Worm (Caenorhabditis elegans) whole organism, L4 larva: ENCODE results near the gene klf-2.

ENCODE experiments used
- F26F4.8 ChIP-seq: fragments of 200-800 bp; sonication (Bioruptor generic); conservative IDR thresholded peaks from 2 replicates; pipeline ENCODE4 v1.3.6; 2022; ENCODE audit warnings: missing genetic modification characterization, missing compliant biosample characterization
- R02D3.7 ChIP-seq: fragments of 150-350 bp; sonication (generic microtip); optimal IDR thresholded peaks from 3 replicates; lab custom pipeline; 2014; ENCODE audit warnings: missing biosample characterization, missing genetic modification characterization
- Y105C5A.15 ChIP-seq: fragments of 200-800 bp; sonication (Bioruptor generic); IDR thresholded peaks from 2 replicates; pipeline ENCODE4 v1.3.6; 2022; ENCODE audit warnings: missing genetic modification characterization, missing compliant biosample characterization
- ZK337.2 ChIP-seq: fragments of 200-800 bp; sonication (Bioruptor generic); IDR thresholded peaks from 2 replicates; pipeline ENCODE4 v1.3.6; 2022; ENCODE audit warnings: missing genetic modification reagents, missing genetic modification characterization, missing compliant biosample characterization
- arid-1 ChIP-seq: fragments of 200-800 bp; sonication (Bioruptor generic); conservative IDR thresholded peaks from 2 replicates; pipeline ENCODE4 v1.3.6; 2022; ENCODE audit warnings: missing genetic modification reagents, missing genetic modification characterization, missing compliant biosample characterization
- ceh-20 ChIP-seq: fragments of 200-800 bp; sonication (Bioruptor generic); IDR thresholded peaks from 2 replicates; pipeline ENCODE4 v1.3.6; 2022; ENCODE audit warnings: missing genetic modification reagents, missing genetic modification characterization, missing compliant biosample characterization
- ceh-82 ChIP-seq: sonication (generic microtip); optimal IDR thresholded peaks from 2 replicates; lab custom pipeline; 2017; ENCODE audit warnings: missing biosample characterization, missing genetic modification characterization
- ces-1 ChIP-seq: fragments of 150-350 bp; sonication (generic microtip); optimal IDR thresholded peaks from 4 replicates; lab custom pipeline; 2014; ENCODE audit warnings: missing biosample characterization, missing genetic modification reagents, missing genetic modification characterization
- daf-16 ChIP-seq, 3 experiments: sonication (generic microtip); optimal IDR thresholded peaks; 2 replicates each; lab custom pipeline; 2016 to 2017; ENCODE audit warnings: missing genetic modification characterization in 3 of 3, missing genetic modification reagents in 3 of 3, mild to moderate bottlenecking in 2 of 3, missing compliant biosample characterization in 2 of 3, missing biosample characterization in 1 of 3, moderate library complexity in 1 of 3
- daf-8 ChIP-seq: fragments of 200-800 bp; sonication (Bioruptor generic); IDR thresholded peaks from 2 replicates; pipeline ENCODE4 v1.3.6; 2022; ENCODE audit warnings: missing genetic modification characterization, missing compliant biosample characterization
- dmd-6 ChIP-seq: fragments of 200-800 bp; sonication (Bioruptor generic); IDR thresholded peaks from 2 replicates; pipeline ENCODE4 v1.3.6; 2022; ENCODE audit warnings: missing genetic modification reagents, missing genetic modification characterization, missing compliant biosample characterization
- dmd-9 ChIP-seq: fragments of 200-800 bp; sonication (Bioruptor generic); IDR thresholded peaks from 2 replicates; pipeline ENCODE4 v1.3.6; 2022; ENCODE audit warnings: missing genetic modification reagents, missing genetic modification characterization, missing compliant biosample characterization
- dpl-1 ChIP-seq: fragments of 150-350 bp; optimal IDR thresholded peaks from 2 replicates; lab custom pipeline; 2014; ENCODE audit warnings: missing biosample characterization, missing genetic modification reagents, missing genetic modification characterization
- duxl-1 ChIP-seq: sonication (generic microtip); optimal IDR thresholded peaks from 2 replicates; lab custom pipeline; 2016; ENCODE audit warnings: mild to moderate bottlenecking, missing genetic modification characterization, moderate library complexity, missing compliant biosample characterization; ENCODE audit not compliant: poor library complexity
- egl-27 ChIP-seq: sonication (generic microtip); optimal IDR thresholded peaks from 3 replicates; lab custom pipeline; 2017; ENCODE audit warnings: missing biosample characterization, missing genetic modification reagents, missing genetic modification characterization
- egl-43 ChIP-seq: fragments of 200-800 bp; sonication (Bioruptor generic); IDR thresholded peaks from 2 replicates; pipeline ENCODE4 v1.3.6; 2022; ENCODE audit warnings: missing genetic modification reagents, missing genetic modification characterization, missing compliant biosample characterization
- gei-8 ChIP-seq: fragments of 200-800 bp; sonication (Bioruptor generic); optimal IDR thresholded peaks from 2 replicates; lab custom pipeline; 2018; ENCODE audit warnings: mild to moderate bottlenecking, missing genetic modification characterization, missing compliant biosample characterization
- hif-1 ChIP-seq, 2 experiments: sonication (generic microtip); optimal IDR thresholded peaks; 2 replicates each; lab custom pipeline; 2016 to 2017; ENCODE audit warnings: missing compliant biosample characterization in 2 of 2, missing genetic modification characterization in 2 of 2, missing genetic modification reagents in 2 of 2, missing genotype in 2 of 2, mild to moderate bottlenecking in 1 of 2
- lim-7 ChIP-seq: fragments of 200-800 bp; sonication (Bioruptor generic); IDR thresholded peaks from 2 replicates; pipeline ENCODE4 v1.3.6; 2022; ENCODE audit warnings: missing genetic modification characterization, missing compliant biosample characterization
- lin-39 ChIP-seq: fragments of 150-350 bp; optimal IDR thresholded peaks from 2 replicates; lab custom pipeline; 2014; ENCODE audit warnings: missing biosample characterization, missing genetic modification reagents, missing genetic modification characterization
- lsy-2 ChIP-seq, 2 experiments: fragments of 150-350 bp in 1 of 2; sonication (generic microtip) in 1 of 2; optimal IDR thresholded peaks; 2 replicates each; lab custom pipeline; 2014 to 2017; ENCODE audit warnings: missing biosample characterization in 2 of 2, missing genetic modification characterization in 2 of 2
- madf-5 ChIP-seq, 2 experiments: fragments of 200-800 bp; sonication (Bioruptor generic); IDR thresholded peaks; 2 replicates each; pipeline ENCODE4 v1.3.6; 2022; ENCODE audit warnings: missing compliant biosample characterization in 2 of 2, missing genetic modification characterization in 2 of 2
- mxl-2 ChIP-seq: fragments of 200-800 bp; sonication (Bioruptor generic); conservative IDR thresholded peaks from 2 replicates; pipeline ENCODE4 v1.3.6; 2022; ENCODE audit warnings: missing genetic modification reagents, missing genetic modification characterization, missing compliant biosample characterization
- nhr-42 ChIP-seq: fragments of 200-800 bp; sonication (Bioruptor generic); IDR thresholded peaks from 2 replicates; pipeline ENCODE4 v1.3.6; 2022; ENCODE audit warnings: missing genetic modification characterization, missing compliant biosample characterization
- nhr-48 ChIP-seq: sonication (generic microtip); optimal IDR thresholded peaks from 2 replicates; lab custom pipeline; 2016; ENCODE audit warnings: mild to moderate bottlenecking, missing genetic modification characterization, missing compliant biosample characterization
- nhr-77 ChIP-seq: fragments of 150-350 bp; optimal IDR thresholded peaks from 2 replicates; lab custom pipeline; 2014; ENCODE audit warnings: missing biosample characterization, missing genetic modification characterization
- pha-4 ChIP-seq, 2 experiments: fragments of 150-350 bp in 1 of 2; fragments of 200-800 bp in 1 of 2; sonication (Bioruptor generic) in 1 of 2; IDR thresholded peaks in 1 of 2; optimal IDR thresholded peaks in 1 of 2; 2 replicates each; pipeline versions ENCODE4 v1.3.6 to Lab custom; 2014 to 2022; ENCODE audit warnings: missing genetic modification characterization in 2 of 2, missing genetic modification reagents in 2 of 2, missing biosample characterization in 1 of 2, missing compliant biosample characterization in 1 of 2
- php-3 ChIP-seq: fragments of 200-800 bp; sonication (Bioruptor generic); IDR thresholded peaks from 2 replicates; pipeline ENCODE4 v1.3.6; 2022; ENCODE audit warnings: missing genetic modification reagents, missing genetic modification characterization, missing compliant biosample characterization
- saeg-2 ChIP-seq: fragments of 200-800 bp; sonication (Bioruptor generic); IDR thresholded peaks from 2 replicates; pipeline ENCODE4 v1.3.6; 2022; ENCODE audit warnings: missing genetic modification reagents, missing genetic modification characterization, missing compliant biosample characterization
- snpc-1.2 ChIP-seq: fragments of 200-800 bp; sonication (Bioruptor generic); IDR thresholded peaks from 2 replicates; pipeline ENCODE4 v1.3.6; 2022; ENCODE audit warnings: missing genetic modification reagents, missing genetic modification characterization, missing compliant biosample characterization
- tag-97 ChIP-seq: fragments of 200-800 bp; sonication (Bioruptor generic); IDR thresholded peaks from 2 replicates; pipeline ENCODE4 v1.3.6; 2022; ENCODE audit warnings: missing genetic modification characterization, missing compliant biosample characterization
- tra-1 ChIP-seq: fragments of 200-800 bp; sonication (Bioruptor generic); IDR thresholded peaks from 2 replicates; pipeline ENCODE4 v1.3.6; 2022; ENCODE audit warnings: missing genetic modification reagents, missing genetic modification characterization, missing compliant biosample characterization
- unc-62 ChIP-seq, 3 experiments: fragments of 150-350 bp in 1 of 3; sonication (generic microtip); optimal IDR thresholded peaks in 2 of 3; peaks in 1 of 3; 1 replicate in 1 of 3; 2 replicates in 2 of 3; lab custom pipeline; 2014 to 2017; ENCODE audit warnings: missing biosample characterization in 3 of 3, missing genetic modification characterization in 3 of 3, missing genetic modification reagents in 3 of 3, missing genotype in 1 of 3
- zfp-2 ChIP-seq: sonication (generic microtip); optimal IDR thresholded peaks from 2 replicates; lab custom pipeline; 2016; ENCODE audit warnings: mild to moderate bottlenecking, missing genetic modification characterization, missing compliant biosample characterization

The klf-2 gene

ce11 chrV:20685383-20685782 is at the start of gene klf-2:
Gene klf-2, plus strand, starts transcription at chrV:20685683.
- no peak for TF ChIP-seq lin-39 (tag; lab: Kevin White, UChicago)
- no peak for TF ChIP-seq gei-8
- TF ChIP-seq daf-16 (GFP tag; optimal IDR thresholded peaks at IDR 0.05; lab: Kevin White, UChicago) = no peak
- no peak for TF ChIP-seq daf-16 (tag; optimal IDR thresholded peaks at IDR 0.05; lab: Kevin White, UChicago)

- TF ChIP-seq nhr-42 (no peak), egl-27 (no peak), hif-1 (tag; optimal IDR thresholded peaks at IDR 0.05; lab: Kevin White, UChicago) (no peak), pha-4 (GFP tag; IDR thresholded peaks at IDR 0.05; lab: Robert Waterston, UW) (no peak), pha-4 (tag; optimal IDR thresholded peaks at IDR 0.05; lab: Kevin White, UChicago) (no peak), nhr-48 (tag; lab: Kevin White, UChicago) (no peak), php-3 (GFP tag; lab: Robert Waterston, UW) (no peak), unc-62 (GFP tag; optimal IDR thresholded peaks at IDR 0.05 in 1 of 2; lab: Kevin White, UChicago) (no peak), unc-62 (tag; optimal IDR thresholded peaks at IDR 0.05; lab: Kevin White, UChicago) (no peak), arid-1 (no peak), snpc-1.2 (GFP tag; lab: Robert Waterston, UW) (no peak), mxl-2 (GFP tag; lab: Robert Waterston, UW) (no peak)
These were observed 48.6 kb upstream of the klf-2 start, which contains the start of gene ttr-13 for ce11 chrV:20636855-20637254. Gene ttr-13, minus strand, starts transcription at chrV:20636955.

- TF ChIP-seq saeg-2 (GFP tag; lab: Robert Waterston, UW) = no peak
- no peak for TF ChIP-seq madf-5 (GFP tag; IDR thresholded peaks at IDR 0.05; lab: Robert Waterston, UW)
- no peak for TF ChIP-seq daf-8 (GFP tag; lab: Robert Waterston, UW)
- TF ChIP-seq gei-8 = no peak
- TF ChIP-seq F26F4.8 (GFP tag; lab: Robert Waterston, UW) = no peak
- TF ChIP-seq R02D3.7 = no peak
- no peak for TF ChIP-seq lim-7
- TF ChIP-seq egl-43 (GFP tag; lab: Robert Waterston, UW) = no peak
- no peak for TF ChIP-seq ceh-20 (GFP tag; lab: Robert Waterston, UW)
- TF ChIP-seq dmd-6 = no peak
- no peak for TF ChIP-seq dmd-9
- TF ChIP-seq ceh-82 (tag; lab: Kevin White, UChicago) = no peak
- TF ChIP-seq ZK337.2 (GFP tag; lab: Robert Waterston, UW) = no peak
- no peak for TF ChIP-seq ces-1 (GFP tag; lab: Kevin White, UChicago)
- no peak for TF ChIP-seq duxl-1
- no peak for TF ChIP-seq Y105C5A.15 (GFP tag; lab: Robert Waterston, UW)
- TF ChIP-seq dpl-1 (GFP tag; lab: Kevin White, UChicago) = no peak
- TF ChIP-seq tra-1 (GFP tag; lab: Robert Waterston, UW) = no peak
- TF ChIP-seq zfp-2 (tag; lab: Kevin White, UChicago) = no peak
- TF ChIP-seq daf-16 (GFP tag; optimal IDR thresholded peaks at IDR 0.05; lab: Kevin White, UChicago) = no peak
- no peak for TF ChIP-seq daf-16 (tag; optimal IDR thresholded peaks at IDR 0.05; lab: Kevin White, UChicago)
These were observed 47.1 kb upstream of the klf-2 start, which contains the start of gene Y44A6B.3 for ce11 chrV:20638344-20638743. Gene Y44A6B.3, minus strand, starts transcription at chrV:20638444.

- TF ChIP-seq nhr-77 (tag; lab: Kevin White, UChicago) (no peak), tag-97 (GFP tag; lab: Robert Waterston, UW) (no peak), lsy-2 (tag; optimal IDR thresholded peaks at IDR 0.05; lab: Kevin White, UChicago) (no peak), pha-4 (GFP tag; IDR thresholded peaks at IDR 0.05; lab: Robert Waterston, UW) (no peak), pha-4 (tag; optimal IDR thresholded peaks at IDR 0.05; lab: Kevin White, UChicago) (no peak), hif-1 (tag; optimal IDR thresholded peaks at IDR 0.05; lab: Kevin White, UChicago) (no peak)
These were observed 46.2 kb upstream of the klf-2 start, which contains the start of gene srxa-14 for ce11 chrV:20639294-20639693. Gene srxa-14, plus strand, starts transcription at chrV:20639594.
